Worm (Caenorhabditis elegans) whole organism, L1 larva: Measurements from ENCODE around the gene C16C10.8.

Experiments
- aha-1 ChIP-seq: fragments of 150-350 bp; optimal IDR thresholded peaks from 2 replicates; lab custom pipeline; 2014; ENCODE audit warnings: missing biosample characterization, missing genetic modification characterization
- blmp-1 ChIP-seq: fragments of 150-350 bp; optimal IDR thresholded peaks from 2 replicates; lab custom pipeline; 2014; ENCODE audit warnings: missing biosample characterization, missing genetic modification characterization
- ceh-82 ChIP-seq, 3 experiments: fragments of 150-350 bp in 1 of 3; sonication (generic microtip) in 2 of 3; optimal IDR thresholded peaks; 2 replicates each; lab custom pipeline; 2014 to 2017; ENCODE audit warnings: missing biosample characterization in 3 of 3, missing genetic modification characterization in 3 of 3

DNA sequence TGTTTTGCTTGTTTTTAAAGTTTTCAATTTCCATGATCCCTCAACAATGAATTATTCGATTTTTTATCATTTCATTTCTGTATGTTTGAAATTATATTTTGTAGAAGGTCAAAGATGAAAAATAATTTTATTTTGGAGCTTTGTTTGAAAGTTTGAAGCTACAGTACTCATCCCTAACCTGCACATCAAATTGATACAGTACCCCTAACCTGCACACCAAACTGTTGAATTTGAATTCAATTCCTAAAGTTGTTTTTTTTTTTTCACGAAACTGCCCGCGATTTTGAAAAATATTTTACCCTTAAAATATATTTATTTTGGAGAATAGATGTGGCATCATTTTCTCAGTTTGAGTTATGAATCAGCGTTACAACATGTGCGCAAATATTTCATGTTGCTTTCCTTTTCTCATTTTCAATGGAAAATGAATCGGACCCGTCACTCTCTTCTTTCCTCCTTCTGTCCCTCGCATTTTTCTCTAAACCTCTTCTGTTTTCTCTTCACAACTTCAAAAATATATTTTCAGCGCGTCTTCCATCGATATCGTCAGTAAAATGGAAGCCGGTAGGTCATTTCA lies 41.9 kb upstream of the C16C10.8 start, which contains the start of gene R74.8:
- TF ChIP-seq aha-1 (no peak), blmp-1 (tag; lab: Kevin White, UChicago) (peak; percentile 28), ceh-82 (tag; optimal IDR thresholded peaks at IDR 0.05; lab: Kevin White, UChicago) (no peak)
